Worm (Caenorhabditis elegans): ENCODE results near the gene ZK353.2.

DNA sequence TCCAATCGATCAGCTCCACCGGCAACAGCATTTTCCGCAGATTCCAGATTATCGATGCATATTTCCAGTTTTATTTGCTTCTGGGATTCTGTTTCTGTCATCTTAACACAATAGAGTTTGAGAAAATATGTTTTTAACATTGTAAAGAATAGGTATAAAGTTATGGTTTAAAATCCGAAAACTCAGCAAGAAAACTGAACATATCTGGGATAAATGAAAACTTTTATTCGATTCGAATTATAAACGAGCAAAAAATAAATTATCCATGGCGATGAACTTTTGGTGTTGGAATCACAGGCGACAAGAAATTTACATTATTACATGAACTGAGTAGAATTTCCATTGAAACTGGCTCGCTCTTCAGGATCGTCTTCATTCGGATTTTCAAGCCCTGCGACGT is 5.0 kb downstream of the ZK353.2 start, which contains the start of gene cutc-1:
- TF ChIP-seq lin-35 (GFP tag; optimal IDR thresholded peaks at IDR 0.05) (no peak), blmp-1 (tag; optimal IDR thresholded peaks at IDR 0.05) (no peak), nhr-28 (tag; optimal IDR thresholded peaks at IDR 0.05) (no peak), ama-1 (optimal IDR thresholded peaks at IDR 0.05) (no peak)

Data from whole organism, L1 larva.